Worm (Caenorhabditis elegans): ENCODE results near the gene Y67D8A.2.

Y67D8A.2 gene

ce11 chrIV:3233429-3233885, 11.2 kb downstream of the Y67D8A.2 start (continued):
- TF ChIP-seq lin-13 (GFP tag; optimal IDR thresholded peaks at IDR 0.05) (peak; percentile 29), nhr-12 (tag; optimal IDR thresholded peaks at IDR 0.05) (no peak), mab-9 (GFP tag; IDR thresholded peaks at IDR 0.05) (no peak), lin-15B (tag; optimal IDR thresholded peaks at IDR 0.05) (no peak), nhr-76 (tag; optimal IDR thresholded peaks at IDR 0.05) (no peak), tbx-2 (tag; optimal IDR thresholded peaks at IDR 0.05) (peak; percentile 38), nhr-19 (GFP tag; conservative IDR thresholded peaks at IDR 0.05) (peak; percentile 55), ces-1 (GFP tag; optimal IDR thresholded peaks at IDR 0.05) (no peak), fkh-4 (tag; optimal IDR thresholded peaks at IDR 0.05; ENCODE audit: borderline replicate concordance) (no peak), F16B12.6 (tag; optimal IDR thresholded peaks at IDR 0.05) (no peak), pag-3 (tag; optimal IDR thresholded peaks at IDR 0.05; ENCODE audit: borderline replicate concordance, insufficient read depth) (no peak), zip-4 (GFP tag; optimal IDR thresholded peaks at IDR 0.05) (no peak), nhr-11 (tag; optimal IDR thresholded peaks at IDR 0.05) (no peak), nhr-71 (tag; optimal IDR thresholded peaks at IDR 0.05) (peak; percentile 77), Y116A8C.19 (tag; optimal IDR thresholded peaks at IDR 0.05; ENCODE audit: borderline replicate concordance) (no peak), rnt-1 (tag; optimal IDR thresholded peaks at IDR 0.05) (peak; percentile 71), skn-1 (tag; optimal IDR thresholded peaks at IDR 0.05) (no peak), sptf-1 (tag; optimal IDR thresholded peaks at IDR 0.05) (no peak), nhr-77 (tag; optimal IDR thresholded peaks at IDR 0.05) (peak; percentile 54), ceh-90 (tag; optimal IDR thresholded peaks at IDR 0.05) (no peak), elt-2 (tag; optimal IDR thresholded peaks at IDR 0.05) (no peak), unc-62 (GFP tag; optimal IDR thresholded peaks at IDR 0.05) (no peak), nhr-20 (tag; optimal IDR thresholded peaks at IDR 0.05) (peak; percentile 62), snpc-4 (tag; optimal IDR thresholded peaks at IDR 0.05) (peak; percentile 37), xbp-1 (tag; optimal IDR thresholded peaks at IDR 0.05) (peak; percentile 33), jun-1 (tag; optimal IDR thresholded peaks at IDR 0.05) (no peak), pax-3 (tag; optimal IDR thresholded peaks at IDR 0.05) (no peak), mdl-1 (tag; optimal IDR thresholded peaks at IDR 0.05) (no peak), fos-1 (tag; optimal IDR thresholded peaks at IDR 0.05) (peak; percentile 54), ets-5 (GFP tag; IDR thresholded peaks at IDR 0.05) (no peak), aha-1 (tag; optimal IDR thresholded peaks at IDR 0.05) (no peak), ama-1 (optimal IDR thresholded peaks at IDR 0.05) (no peak), nhr-90 (tag; optimal IDR thresholded peaks at IDR 0.05; ENCODE audit: poor library complexity) (peak; percentile 61), dpl-1 (GFP tag; optimal IDR thresholded peaks at IDR 0.05) (no peak), ztf-4 (tag; optimal IDR thresholded peaks at IDR 0.05) (no peak), sox-4 (tag; optimal IDR thresholded peaks at IDR 0.05) (no peak), hpl-2 (GFP tag; optimal IDR thresholded peaks at IDR 0.05) (peak; percentile 19), vab-15 (tag; optimal IDR thresholded peaks at IDR 0.05) (no peak), tlp-1 (tag; optimal IDR thresholded peaks at IDR 0.05) (no peak), unc-98 (GFP tag; IDR thresholded peaks at IDR 0.05) (no peak), lin-14 (GFP tag; optimal IDR thresholded peaks at IDR 0.05) (peak; percentile 78), elt-3 (tag; optimal IDR thresholded peaks at IDR 0.05) (peak in 2 of 6 experiments; percentile 2 to 31), swsn-7 (tag; optimal IDR thresholded peaks at IDR 0.05) (peak; percentile 44), ceh-63 (GFP tag; optimal IDR thresholded peaks at IDR 0.05) (no peak), grh-1 (GFP tag; IDR thresholded peaks at IDR 0.05) (0 out of 2 replicates have a peak, but pooled peaks have one; percentile 16), C16A3.4 (tag; optimal IDR thresholded peaks at IDR 0.05) (no peak), pqm-1 (tag; optimal IDR thresholded peaks at IDR 0.05) (no peak)
